Fruit fly (Drosophila melanogaster): ENCODE results near the gene CG43739.

DNA sequence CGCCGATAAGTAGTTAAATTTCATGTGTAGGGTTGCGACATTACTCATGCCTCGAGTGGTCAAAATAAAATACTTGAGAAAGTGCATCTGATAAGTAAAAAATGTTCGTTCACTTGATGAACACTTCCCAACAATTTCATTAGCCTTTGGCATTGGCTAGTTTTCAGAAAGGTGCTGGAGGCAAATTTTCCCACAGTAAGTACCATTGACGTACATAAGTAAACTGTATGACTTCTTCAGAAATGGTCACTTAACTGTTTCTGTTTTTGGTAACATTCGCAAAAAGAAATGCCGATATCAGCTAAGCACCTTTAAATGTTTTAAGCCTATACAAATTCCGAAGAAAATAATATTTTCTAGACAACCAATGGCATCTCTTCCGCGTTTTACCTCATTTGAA lies 35.6 kb downstream of the CG43739 start:
- TF ChIP-seq D1 (tag; optimal IDR thresholded peaks at IDR 0.05), result no peak
- no peak for TF ChIP-seq CG12605 (GFP tag; IDR thresholded peaks at IDR 0.05)
- TF ChIP-seq CG14655 (GFP tag; optimal IDR thresholded peaks at IDR 0.05), result no peak
- no peak for TF ChIP-seq fd96Ca (GFP tag; IDR thresholded peaks at IDR 0.05)
- TF ChIP-seq Pif1A (GFP tag; optimal IDR thresholded peaks at IDR 0.05), result no peak
- TF ChIP-seq CG17806 (tag; optimal IDR thresholded peaks at IDR 0.05), result no peak
- no peak for TF ChIP-seq CG9948 (tag; optimal IDR thresholded peaks at IDR 0.05)
- TF ChIP-seq rn (GFP tag; IDR thresholded peaks at IDR 0.05), result no peak
- no peak for TF ChIP-seq Pif1B (GFP tag; optimal IDR thresholded peaks at IDR 0.05)
- TF ChIP-seq CG34367 (tag; optimal IDR thresholded peaks at IDR 0.05), result no peak
- TF ChIP-seq CG10348 (GFP tag; IDR thresholded peaks at IDR 0.05), result no peak
- TF ChIP-seq Snoo (tag; optimal IDR thresholded peaks at IDR 0.05), result no peak
- no peak for TF ChIP-seq EcR (GFP tag; optimal IDR thresholded peaks at IDR 0.05)

Data from whole organism, pupa.